Worm (Caenorhabditis elegans): ENCODE data around the gene his-6.

- TF ChIP-seq W03F9.2 (tag; optimal IDR thresholded peaks at IDR 0.05) = no peak
- no peak for TF ChIP-seq him-1 (tag; optimal IDR thresholded peaks at IDR 0.05)
These were observed 30.3 kb upstream of the his-6 start, which contains the start of gene F25G6.8 for ce11 chrV:8565075-8565474.
